Worm (Caenorhabditis elegans) whole organism, dauer: Measurements from ENCODE around the gene C16C8.27.
"Not testable (repeated sequence)": the region's sequence is repeated elsewhere in the genome, so short reads cannot be mapped to it uniquely, and the experiment has no call there.

ENCODE experiments used
- unc-62 ChIP-seq: sonication (generic microtip); optimal IDR thresholded peaks from 2 replicates; lab custom pipeline; 2017; ENCODE audit warnings: missing biosample characterization, missing genetic modification reagents, missing genetic modification characterization

C16C8.27 gene

ce11 chrII:3464580-3464979 lies 23.1 kb downstream of the C16C8.27 start, which contains the start of gene C16C8.10:
C16C8.10 (minus strand) TSS chrII:3464680.
- not testable (repeated sequence) for TF ChIP-seq unc-62 (GFP tag; lab: Kevin White, UChicago)

ce11 chrII:3470549-3470948 lies 29.1 kb downstream of the C16C8.27 start, which contains the start of gene Y49F6B.20:
Y49F6B.20 (minus strand) TSS chrII:3470649.
- no peak for TF ChIP-seq unc-62 (GFP tag; lab: Kevin White, UChicago)

ce11 chrII:3471603-3472002 lies 30.1 kb downstream of the C16C8.27 start, which contains the start of gene Y49F6B.13:
Y49F6B.13 (minus strand) TSS chrII:3471703.
- no peak for TF ChIP-seq unc-62 (GFP tag; lab: Kevin White, UChicago)

ce11 chrII:3472316-3472715 lies 30.8 kb downstream of the C16C8.27 start, which contains the start of gene Y49F6B.12:
Y49F6B.12 (minus strand) TSS chrII:3472416.
- no peak for TF ChIP-seq unc-62 (GFP tag; lab: Kevin White, UChicago)

- no peak for TF ChIP-seq unc-62 (GFP tag; lab: Kevin White, UChicago)
Observed at ce11 chrII:3472817-3473216, 31.3 kb downstream of the C16C8.27 start, which contains the start of gene Y49F6B.6. Y49F6B.6 (plus strand) TSS chrII:3473117.

DNA sequence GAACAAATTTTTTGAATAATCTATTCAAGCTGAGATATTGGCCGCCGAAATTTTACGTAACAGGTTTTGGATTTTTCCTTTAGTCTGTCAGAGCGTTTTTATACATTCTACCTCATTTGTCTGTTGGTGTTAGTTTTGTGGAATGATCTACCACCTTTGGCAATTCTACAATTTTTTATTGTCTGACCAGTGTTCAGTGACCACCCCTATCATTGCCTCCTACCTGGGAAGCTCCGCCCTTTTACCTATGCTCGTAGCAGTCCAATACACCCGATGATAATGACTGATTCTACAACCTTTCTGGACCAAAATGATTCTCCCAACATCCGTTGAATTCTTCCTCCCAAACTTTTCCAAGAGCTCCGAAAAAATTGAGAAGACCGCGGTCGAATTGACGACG lies 32.3 kb downstream of the C16C8.27 start, which contains the start of gene sdz-32:
Gene sdz-32 (plus strand): TSS at position 301 of the 400 bp plus-strand sequence.
- TF ChIP-seq unc-62 (GFP tag; lab: Kevin White, UChicago): no peak

- no peak for TF ChIP-seq unc-62 (GFP tag; lab: Kevin White, UChicago)
Observed at ce11 chrII:3476536-3476935, 35.1 kb downstream of the C16C8.27 start.

DNA sequence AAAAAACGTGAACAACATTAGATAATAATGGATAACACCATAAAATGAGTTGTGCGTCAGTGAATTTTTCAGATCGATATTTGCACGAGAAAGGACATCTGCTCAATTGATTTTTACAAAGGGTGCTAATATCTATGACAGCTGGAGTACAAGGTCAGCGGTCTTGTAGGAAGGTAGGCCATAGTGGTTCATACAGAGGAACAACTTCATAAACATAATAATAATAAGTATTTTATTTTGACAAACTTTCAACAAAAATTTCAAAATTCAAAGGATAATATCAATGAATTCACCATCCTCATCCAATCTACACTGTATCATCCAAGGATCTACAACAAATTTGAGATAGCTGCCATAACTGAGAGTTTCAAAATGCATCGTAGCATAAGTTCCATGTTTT lies 35.7 kb downstream of the C16C8.27 start, which contains the start of gene fbxb-104:
Gene fbxb-104 (minus strand): TSS at position 101 of the 400 bp plus-strand sequence.
- TF ChIP-seq unc-62 (GFP tag; lab: Kevin White, UChicago): no peak

DNA sequence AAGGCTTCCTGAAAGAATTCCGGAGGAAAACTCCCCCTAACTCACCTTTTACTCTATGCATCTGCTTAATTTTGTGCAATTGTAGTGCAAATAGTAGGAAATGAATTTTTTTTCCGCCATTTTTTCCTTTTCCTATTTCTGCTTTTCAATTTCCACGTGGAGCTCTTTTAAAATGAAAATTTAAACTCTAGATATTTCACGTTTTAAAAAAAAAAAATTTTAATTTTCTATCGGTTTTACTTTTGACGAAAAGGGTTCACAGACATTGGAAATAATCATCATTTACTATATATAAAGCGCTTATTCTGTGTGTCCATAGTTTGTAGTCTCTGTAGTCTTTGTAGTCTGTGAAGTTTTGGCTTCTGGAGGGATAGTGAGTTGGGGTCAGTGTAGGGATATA lies 40.1 kb downstream of the C16C8.27 start, which contains the start of gene Y49F6B.8:
Gene Y49F6B.8 (minus strand): TSS at position 101 of the 400 bp plus-strand sequence.
- no peak for TF ChIP-seq unc-62 (GFP tag; lab: Kevin White, UChicago)

DNA sequence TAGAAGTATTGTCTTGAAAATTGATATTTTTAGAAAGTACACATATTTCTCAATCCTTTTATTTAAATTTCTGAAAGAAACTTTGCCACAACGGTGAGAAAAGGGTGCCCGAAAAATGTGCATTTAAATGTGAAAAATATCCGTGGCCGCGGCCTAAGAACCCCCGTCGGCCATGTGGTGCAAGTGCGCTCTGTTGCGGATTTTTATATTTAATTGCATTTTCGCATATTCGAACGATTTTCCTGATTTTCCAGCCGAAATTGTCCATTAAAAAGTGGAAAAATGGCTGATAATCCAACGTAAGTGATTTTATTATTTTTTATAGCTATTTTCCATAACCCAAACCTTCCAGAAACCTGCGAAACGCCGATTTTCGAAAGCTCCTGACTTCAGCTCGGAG lies 40.8 kb downstream of the C16C8.27 start, which contains the start of gene smu-2:
Gene smu-2 (plus strand): TSS at position 178 of the 400 bp plus-strand sequence.
- TF ChIP-seq unc-62 (GFP tag; lab: Kevin White, UChicago): no peak

- not testable (repeated sequence) for TF ChIP-seq unc-62 (GFP tag; lab: Kevin White, UChicago)
Observed at ce11 chrII:3490797-3491196, 49.3 kb downstream of the C16C8.27 start, which contains the start of gene fbxb-112. fbxb-112 (plus strand) TSS chrII:3491097.
